Worm (Caenorhabditis elegans): ENCODE results near the gene cul-3.

cul-3 gene

DNA sequence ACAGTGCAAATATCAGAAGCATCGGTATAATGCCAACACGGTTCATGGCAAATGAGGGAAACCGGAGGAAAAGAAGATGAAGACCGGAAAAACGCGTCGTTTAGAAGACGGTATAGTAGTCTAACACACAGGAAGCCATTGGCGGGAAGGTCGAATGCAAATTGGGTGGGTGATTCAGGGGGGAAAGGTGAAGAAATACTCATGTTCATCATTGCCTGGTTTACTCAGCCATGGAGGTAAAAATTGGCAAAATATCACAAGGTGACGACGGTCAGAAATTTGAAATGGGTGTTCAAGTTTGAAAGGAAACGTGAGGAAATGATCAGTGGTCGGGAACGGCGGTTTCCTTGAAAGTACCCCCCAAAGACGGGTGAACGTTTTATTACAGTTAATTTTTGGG lies 36.0 kb upstream of the cul-3 start, which contains the start of gene W03F9.11:
TSS of gene W03F9.11 (minus strand) at position 101 of the 400 bp plus-strand sequence.
- TF ChIP-seq ceh-31 (tag; optimal IDR thresholded peaks at IDR 0.05) (no peak), pax-1 (tag; optimal IDR thresholded peaks at IDR 0.05) (no peak), T23F11.4 (GFP tag; optimal IDR thresholded peaks at IDR 0.05) (no peak), K02D7.2 (tag; optimal IDR thresholded peaks at IDR 0.05) (no peak), ceh-18 (tag; optimal IDR thresholded peaks at IDR 0.05) (no peak), ceh-45 (GFP tag; IDR thresholded peaks at IDR 0.05) (no peak), dve-1 (tag; optimal IDR thresholded peaks at IDR 0.05) (no peak), pha-2 (tag; optimal IDR thresholded peaks at IDR 0.05) (no peak), unc-86 (tag; optimal IDR thresholded peaks at IDR 0.05) (no peak), K09A11.1 (tag; optimal IDR thresholded peaks at IDR 0.05; ENCODE audit: insufficient read depth) (no peak), gmeb-2 (tag; optimal IDR thresholded peaks at IDR 0.05) (no peak), npax-4 (tag; optimal IDR thresholded peaks at IDR 0.05) (no peak), F13H6.1 (tag; optimal IDR thresholded peaks at IDR 0.05) (no peak), ceh-6 (GFP tag; optimal IDR thresholded peaks at IDR 0.05) (no peak), unc-42 (tag; optimal IDR thresholded peaks at IDR 0.05) (no peak)

DNA sequence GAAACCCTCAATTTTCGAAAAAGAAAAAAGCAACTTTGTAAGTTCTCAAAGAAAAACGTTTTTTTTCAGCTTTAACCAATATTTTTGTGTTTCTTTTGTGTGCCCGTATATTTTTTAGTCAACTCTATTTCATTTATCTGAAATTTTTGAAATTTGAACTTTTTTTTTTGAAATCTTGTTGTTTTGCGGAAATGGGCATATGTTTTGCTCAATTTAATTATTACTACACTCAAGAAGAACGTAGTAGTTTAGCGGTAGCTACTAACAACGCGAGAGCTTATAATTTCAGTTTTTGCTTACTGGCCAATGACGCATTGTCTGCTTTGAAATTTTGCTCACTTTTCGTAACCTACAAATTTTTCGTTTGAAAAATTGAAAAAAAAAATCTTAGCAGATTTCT lies 32.4 kb upstream of the cul-3 start, which contains the start of gene srh-82:
TSS of gene srh-82 (plus strand) at position 301 of the 400 bp plus-strand sequence.
- TF ChIP-seq ceh-18 (tag; optimal IDR thresholded peaks at IDR 0.05) (no peak), elt-2 (tag; optimal IDR thresholded peaks at IDR 0.05) (no peak), sdc-2 (tag; optimal IDR thresholded peaks at IDR 0.05) (no peak), tbx-7 (tag; optimal IDR thresholded peaks at IDR 0.05) (no peak), ttx-3 (tag; optimal IDR thresholded peaks at IDR 0.05) (no peak), lim-6 (tag; optimal IDR thresholded peaks at IDR 0.05) (no peak), ceh-48 (tag; optimal IDR thresholded peaks at IDR 0.05) (no peak), syd-9 (tag; optimal IDR thresholded peaks at IDR 0.05) (no peak), K09A11.1 (tag; optimal IDR thresholded peaks at IDR 0.05; ENCODE audit: insufficient read depth) (no peak), odd-2 (tag; optimal IDR thresholded peaks at IDR 0.05) (no peak), madf-2 (tag; optimal IDR thresholded peaks at IDR 0.05) (no peak), K02D7.2 (tag; optimal IDR thresholded peaks at IDR 0.05) (no peak), ceh-24 (tag; optimal IDR thresholded peaks at IDR 0.05) (no peak), hlh-8 (tag; optimal IDR thresholded peaks at IDR 0.05) (no peak)

DNA sequence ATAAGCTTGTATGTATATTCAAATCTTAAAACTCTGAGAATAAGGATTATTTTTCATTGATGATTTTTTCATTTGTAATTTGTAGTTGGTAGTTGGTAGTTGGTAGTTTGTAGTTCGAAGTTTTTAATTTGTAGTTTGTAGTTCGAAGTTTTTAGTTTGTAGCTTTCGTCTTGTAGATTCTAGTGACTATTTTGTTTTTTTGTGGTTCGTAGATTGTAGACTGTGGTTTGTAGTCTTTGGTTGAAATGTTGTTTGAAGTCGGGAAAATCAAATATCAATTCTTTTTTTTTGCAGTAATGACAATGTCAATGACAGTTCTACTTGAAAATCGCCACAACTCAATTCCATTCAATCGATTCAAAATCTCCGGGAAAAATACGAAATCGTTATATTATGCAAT lies 31.5 kb upstream of the cul-3 start:
- TF ChIP-seq rnt-1 (tag; optimal IDR thresholded peaks at IDR 0.05) (no peak), unc-3 (GFP tag; conservative IDR thresholded peaks at IDR 0.05) (no peak), unc-3 (tag; optimal IDR thresholded peaks at IDR 0.05) (no peak), nhr-11 (tag; optimal IDR thresholded peaks at IDR 0.05) (no peak), elt-2 (tag; optimal IDR thresholded peaks at IDR 0.05) (no peak), nfya-1 (tag; optimal IDR thresholded peaks at IDR 0.05) (no peak), ttx-3 (tag; optimal IDR thresholded peaks at IDR 0.05) (no peak), madf-2 (tag; optimal IDR thresholded peaks at IDR 0.05) (no peak), ceh-34 (tag; optimal IDR thresholded peaks at IDR 0.05) (no peak), ref-2 (tag; optimal IDR thresholded peaks at IDR 0.05) (no peak), syd-9 (tag; optimal IDR thresholded peaks at IDR 0.05) (no peak), sdc-2 (tag; optimal IDR thresholded peaks at IDR 0.05) (no peak), npax-4 (tag; optimal IDR thresholded peaks at IDR 0.05) (no peak), ceh-24 (tag; optimal IDR thresholded peaks at IDR 0.05) (no peak), K09A11.1 (tag; optimal IDR thresholded peaks at IDR 0.05; ENCODE audit: insufficient read depth) (no peak), ceh-2 (tag; optimal IDR thresholded peaks at IDR 0.05) (no peak), T23F11.4 (GFP tag; optimal IDR thresholded peaks at IDR 0.05) (no peak), ceh-19 (GFP tag; optimal IDR thresholded peaks at IDR 0.05) (no peak), pag-3 (tag; optimal IDR thresholded peaks at IDR 0.05; ENCODE audit: borderline replicate concordance) (no peak), pat-9 (tag; optimal IDR thresholded peaks at IDR 0.05) (no peak), ceh-9 (tag; optimal IDR thresholded peaks at IDR 0.05) (no peak)
